Worm (Caenorhabditis elegans) whole organism, late embryonic: ENCODE measurements around the gene Y57G7A.6.
A peak's percentile ranks its signal among the peaks of the same experiment; 100 is the strongest.

Experiments
- C08G9.2 ChIP-seq: sonication (generic microtip); optimal IDR thresholded peaks from 2 replicates; lab custom pipeline; 2016; ENCODE audit warnings: mild to moderate bottlenecking, missing genetic modification characterization, moderate library complexity, missing compliant biosample characterization
- C38D4.7 ChIP-seq: fragments of 200-800 bp; sonication (Bioruptor generic); optimal IDR thresholded peaks from 2 replicates; lab custom pipeline; 2018; ENCODE audit warnings: mild to moderate bottlenecking, missing genetic modification characterization, moderate library complexity, missing compliant biosample characterization
- F13H6.1 ChIP-seq: sonication (generic microtip); optimal IDR thresholded peaks from 2 replicates; lab custom pipeline; 2016; ENCODE audit warnings: missing genetic modification characterization, missing compliant biosample characterization
- Y22D7AL.16 ChIP-seq: sonication (generic microtip); optimal IDR thresholded peaks from 2 replicates; lab custom pipeline; 2016; ENCODE audit warnings: missing genetic modification characterization, missing compliant biosample characterization
- ceh-18 ChIP-seq: sonication (generic microtip); optimal IDR thresholded peaks from 2 replicates; lab custom pipeline; 2016; ENCODE audit warnings: missing genetic modification characterization, missing compliant biosample characterization
- ceh-30 ChIP-seq: fragments of 150-350 bp; optimal IDR thresholded peaks from 2 replicates; lab custom pipeline; 2014; ENCODE audit warnings: missing biosample characterization, missing genetic modification characterization
- ceh-31 ChIP-seq: sonication (generic microtip); optimal IDR thresholded peaks from 2 replicates; lab custom pipeline; 2016; ENCODE audit warnings: missing genetic modification characterization, missing compliant biosample characterization
- ceh-34 ChIP-seq: sonication (generic microtip); optimal IDR thresholded peaks from 2 replicates; lab custom pipeline; 2016; ENCODE audit warnings: mild to moderate bottlenecking, missing genetic modification characterization, missing compliant biosample characterization
- ceh-6 ChIP-seq: fragments of 200-800 bp; sonication (Bioruptor generic); optimal IDR thresholded peaks from 2 replicates; lab custom pipeline; 2018; ENCODE audit warnings: mild to moderate bottlenecking, missing genetic modification characterization, missing compliant biosample characterization
- che-1 ChIP-seq: sonication (generic microtip); optimal IDR thresholded peaks from 2 replicates; lab custom pipeline; 2016; ENCODE audit warnings: mild to moderate bottlenecking, missing genetic modification characterization, missing compliant biosample characterization
- dmd-4 ChIP-seq: sonication (generic microtip); optimal IDR thresholded peaks from 2 replicates; lab custom pipeline; 2016; ENCODE audit warnings: borderline replicate concordance, missing genetic modification characterization, missing compliant biosample characterization
- elt-2 ChIP-seq: sonication (generic microtip); optimal IDR thresholded peaks from 2 replicates; lab custom pipeline; 2016; ENCODE audit warnings: missing genetic modification reagents, missing genetic modification characterization, missing compliant biosample characterization
- elt-4 ChIP-seq: sonication (generic microtip); optimal IDR thresholded peaks from 2 replicates; lab custom pipeline; 2016; ENCODE audit warnings: missing genetic modification characterization, missing compliant biosample characterization
- ets-4 ChIP-seq: sonication (generic microtip); optimal IDR thresholded peaks from 2 replicates; lab custom pipeline; 2016; ENCODE audit warnings: missing genetic modification characterization, missing compliant biosample characterization
- fax-1 ChIP-seq: sonication (generic microtip); optimal IDR thresholded peaks from 2 replicates; lab custom pipeline; 2016; ENCODE audit warnings: missing genotype, missing genetic modification characterization, missing compliant biosample characterization
- fkh-6 ChIP-seq: sonication (generic microtip); optimal IDR thresholded peaks from 2 replicates; lab custom pipeline; 2016; ENCODE audit warnings: missing genetic modification characterization, missing compliant biosample characterization
- hlh-30 ChIP-seq: sonication (generic microtip); optimal IDR thresholded peaks from 2 replicates; lab custom pipeline; 2017; ENCODE audit warnings: antibody characterized with exemption, missing genetic modification characterization, missing compliant biosample characterization; ENCODE audit not compliant: insufficient read depth
- hlh-8 ChIP-seq: sonication (generic microtip); optimal IDR thresholded peaks from 2 replicates; lab custom pipeline; 2016; ENCODE audit warnings: missing genotype, missing genetic modification characterization, missing compliant biosample characterization
- lim-6 ChIP-seq: sonication (generic microtip); optimal IDR thresholded peaks from 2 replicates; lab custom pipeline; 2016; ENCODE audit warnings: missing genetic modification characterization, missing compliant biosample characterization
- nfya-1 ChIP-seq: sonication (generic microtip); optimal IDR thresholded peaks from 2 replicates; lab custom pipeline; 2017; ENCODE audit warnings: missing genetic modification characterization, mild to moderate bottlenecking, missing compliant biosample characterization, antibody characterized with exemption, moderate library complexity
- nhr-11 ChIP-seq: fragments of 150-350 bp; optimal IDR thresholded peaks from 2 replicates; lab custom pipeline; 2014; ENCODE audit warnings: missing biosample characterization, missing genetic modification characterization
- nhr-232 ChIP-seq: sonication (generic microtip); optimal IDR thresholded peaks from 2 replicates; lab custom pipeline; 2016; ENCODE audit warnings: missing genetic modification characterization, missing compliant biosample characterization
- odd-2 ChIP-seq: sonication (generic microtip); optimal IDR thresholded peaks from 2 replicates; lab custom pipeline; 2017; ENCODE audit warnings: antibody characterized with exemption, mild to moderate bottlenecking, missing genetic modification characterization, missing compliant biosample characterization
- pag-3 ChIP-seq: sonication (generic microtip); optimal IDR thresholded peaks from 2 replicates; lab custom pipeline; 2016; ENCODE audit warnings: missing compliant biosample characterization, missing genetic modification characterization, borderline replicate concordance
- pat-9 ChIP-seq: fragments of 200-800 bp; sonication (Bioruptor generic); optimal IDR thresholded peaks from 2 replicates; lab custom pipeline; 2018; ENCODE audit warnings: mild to moderate bottlenecking, missing genetic modification characterization, moderate library complexity, missing compliant biosample characterization
- pax-1 ChIP-seq: fragments of 150-350 bp; optimal IDR thresholded peaks from 2 replicates; lab custom pipeline; 2014; ENCODE audit warnings: missing biosample characterization, missing genetic modification characterization
- pros-1 ChIP-seq: fragments of 150-350 bp; optimal IDR thresholded peaks from 2 replicates; lab custom pipeline; 2014; ENCODE audit warnings: missing biosample characterization, missing genetic modification reagents, missing genetic modification characterization
- ref-2 ChIP-seq: sonication (generic microtip); optimal IDR thresholded peaks from 2 replicates; lab custom pipeline; 2016; ENCODE audit warnings: missing genetic modification characterization, missing compliant biosample characterization
- sox-4 ChIP-seq: sonication (generic microtip); optimal IDR thresholded peaks from 2 replicates; lab custom pipeline; 2017; ENCODE audit warnings: mild to moderate bottlenecking, missing genetic modification characterization, inconsistent platforms, missing compliant biosample characterization
- syd-9 ChIP-seq: sonication (generic microtip); optimal IDR thresholded peaks from 2 replicates; lab custom pipeline; 2016; ENCODE audit warnings: mild to moderate bottlenecking, missing genetic modification characterization, moderate library complexity, missing compliant biosample characterization
- tbx-2 ChIP-seq: sonication (generic microtip); optimal IDR thresholded peaks from 2 replicates; lab custom pipeline; 2016; ENCODE audit warnings: missing genetic modification characterization, missing compliant biosample characterization
- tbx-7 ChIP-seq: sonication (generic microtip); optimal IDR thresholded peaks from 2 replicates; lab custom pipeline; 2016; ENCODE audit warnings: missing genotype, missing genetic modification characterization, missing compliant biosample characterization
- unc-3 ChIP-seq, 2 experiments: fragments of 200-800 bp in 1 of 2; sonication (Bioruptor generic) in 1 of 2; sonication (generic microtip) in 1 of 2; conservative IDR thresholded peaks in 1 of 2; optimal IDR thresholded peaks in 1 of 2; 2 replicates each; pipeline versions ENCODE4 v1.3.6 to Lab custom; 2016 to 2022; ENCODE audit warnings: missing compliant biosample characterization in 2 of 2, missing genetic modification characterization in 2 of 2, missing genetic modification reagents in 1 of 2
- unc-42 ChIP-seq: sonication (generic microtip); optimal IDR thresholded peaks from 2 replicates; lab custom pipeline; 2016; ENCODE audit warnings: missing genotype, missing genetic modification characterization, missing compliant biosample characterization
- unc-55 ChIP-seq: sonication (generic microtip); optimal IDR thresholded peaks from 2 replicates; lab custom pipeline; 2017; ENCODE audit warnings: missing biosample characterization, missing genetic modification reagents, missing genetic modification characterization
- ztf-16 ChIP-seq: sonication (generic microtip); optimal IDR thresholded peaks from 2 replicates; lab custom pipeline; 2017; ENCODE audit warnings: missing genetic modification characterization, missing compliant biosample characterization

Gene Y57G7A.6

DNA sequence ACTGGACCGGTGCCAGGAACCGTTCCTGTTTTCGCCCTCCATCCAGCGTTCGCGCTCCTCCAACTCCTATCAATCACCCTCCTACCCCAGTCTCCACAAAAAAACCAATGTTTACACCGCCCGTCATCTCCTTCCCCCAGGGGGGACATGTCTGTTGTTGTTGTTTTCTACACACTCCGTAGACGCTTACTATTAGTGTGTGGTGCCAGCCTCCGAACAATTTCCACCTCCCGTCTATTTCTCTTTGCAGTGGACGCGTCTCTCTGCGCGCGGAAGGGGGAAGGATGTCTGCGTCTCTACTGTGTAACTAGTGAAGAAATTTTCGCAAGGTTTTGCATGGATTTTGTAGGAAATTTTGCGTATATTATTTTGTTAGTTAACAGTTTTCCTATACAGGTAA lies 42.9 kb downstream of the Y57G7A.6 start (continued):
- peak; percentile 30 for TF ChIP-seq ceh-6 (GFP tag; lab: Kevin White, UChicago)
- TF ChIP-seq pag-3 (tag; lab: Kevin White, UChicago), result no peak
- peak; percentile 1 for TF ChIP-seq syd-9
- TF ChIP-seq nfya-1 (tag; lab: Kevin White, UChicago), result peak; percentile 62
- TF ChIP-seq C08G9.2, result peak; percentile 16
- peak; percentile 79 for TF ChIP-seq unc-55 (GFP tag; lab: Kevin White, UChicago)
- no peak for TF ChIP-seq dmd-4 (tag; lab: Kevin White, UChicago)
- peak; percentile 15 for TF ChIP-seq ceh-18
- TF ChIP-seq che-1 (tag; lab: Kevin White, UChicago), result peak; percentile 4
- no peak for TF ChIP-seq fax-1 (tag; lab: Kevin White, UChicago)

DNA sequence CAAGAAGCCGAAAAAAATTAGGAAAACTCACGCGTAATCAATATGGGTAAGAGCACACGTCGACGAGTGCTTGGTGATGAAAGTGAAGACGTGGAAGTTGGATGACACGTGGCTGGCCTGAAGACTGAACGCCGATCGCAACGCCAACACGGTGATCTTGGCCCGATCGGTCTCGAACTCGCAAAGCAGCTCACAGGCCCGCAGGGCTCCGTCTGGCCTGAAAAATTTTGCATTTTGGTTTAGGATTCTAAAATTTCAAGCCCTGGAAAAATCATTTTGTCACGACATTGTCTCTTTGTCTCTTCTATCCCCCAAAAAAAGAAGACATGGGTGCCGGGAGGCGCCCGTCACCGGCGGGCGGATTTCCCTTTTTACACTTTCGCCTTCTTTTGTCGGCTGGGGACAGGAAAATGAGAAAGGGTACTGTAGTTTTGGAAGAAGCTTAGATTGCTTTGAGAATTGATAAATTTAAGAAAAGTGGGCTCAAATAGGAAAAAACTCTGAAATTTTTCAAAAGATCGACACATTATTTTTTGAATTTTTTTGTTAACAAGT lies 44.2 kb downstream of the Y57G7A.6 start:
- TF ChIP-seq syd-9 (no peak), hlh-30 (tag; lab: Kevin White, UChicago) (no peak), ceh-30 (tag; lab: Kevin White, UChicago) (no peak), hlh-8 (tag; lab: Kevin White, UChicago) (no peak), ceh-34 (tag; lab: Kevin White, UChicago) (no peak)

DNA sequence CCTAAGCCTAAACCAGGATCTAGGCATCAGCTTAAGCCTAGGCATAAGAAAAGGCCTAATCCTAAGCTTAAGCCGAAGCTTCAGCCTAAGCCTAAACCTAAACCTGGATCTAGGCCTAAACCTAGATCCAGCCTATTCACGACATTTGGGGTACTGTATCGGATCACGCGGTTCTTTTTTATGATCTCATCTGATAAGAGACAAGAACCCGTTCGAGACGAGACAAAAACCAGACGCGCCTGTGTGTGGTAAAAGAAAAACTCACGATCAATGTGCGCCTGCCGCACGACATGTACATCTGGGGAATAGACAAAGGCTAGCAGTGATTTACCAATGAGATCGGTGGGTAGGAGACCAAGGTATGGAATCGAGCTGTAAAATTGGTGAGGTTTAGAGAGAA lies 45.0 kb downstream of the Y57G7A.6 start:
- no peak for TF ChIP-seq sox-4 (tag; lab: Kevin White, UChicago)
- TF ChIP-seq elt-4 (tag; lab: Kevin White, UChicago), result no peak
- TF ChIP-seq nhr-232 (tag; lab: Kevin White, UChicago), result no peak

DNA sequence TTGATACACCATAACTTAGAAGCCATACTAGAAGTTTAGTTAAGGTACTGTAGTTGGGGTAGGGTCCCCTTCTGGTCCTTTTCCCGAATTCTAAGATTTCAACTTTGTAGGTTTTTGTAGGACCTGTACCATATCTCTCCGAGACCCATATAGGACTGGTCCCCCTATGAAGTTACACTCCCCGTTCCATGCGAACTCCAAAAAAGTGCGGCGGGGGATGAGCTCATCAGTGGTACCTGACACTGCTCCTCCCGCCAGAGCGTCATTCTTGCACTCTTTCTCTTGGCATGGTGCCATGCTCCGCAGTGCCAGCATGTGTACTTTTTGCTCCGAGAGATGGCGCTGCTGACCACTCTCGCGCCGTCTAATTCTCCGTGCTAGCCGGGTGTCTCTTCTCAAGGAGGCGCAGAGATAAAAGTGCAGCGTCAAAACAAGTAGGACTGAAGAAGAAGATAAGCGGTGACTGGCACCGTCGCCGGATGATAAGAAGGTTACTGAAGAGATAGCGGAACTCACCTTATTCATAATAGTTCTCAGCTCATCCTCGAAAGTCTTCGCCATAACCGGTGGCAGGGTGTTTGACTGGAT lies 45.9 kb downstream of the Y57G7A.6 start:
- TF ChIP-seq unc-42, result no peak
- TF ChIP-seq nhr-11 (tag; lab: Kevin White, UChicago), result no peak
- TF ChIP-seq lim-6 (tag; lab: Kevin White, UChicago), result no peak
- no peak for TF ChIP-seq ref-2 (tag; lab: Kevin White, UChicago)
- no peak for TF ChIP-seq ceh-31 (tag; lab: Kevin White, UChicago)
- TF ChIP-seq F13H6.1 (tag; lab: Kevin White, UChicago), result peak; percentile 58
- no peak for TF ChIP-seq unc-3 (GFP tag; conservative IDR thresholded peaks at IDR 0.05; lab: Robert Waterston, UW)
- no peak for TF ChIP-seq unc-3 (tag; optimal IDR thresholded peaks at IDR 0.05; lab: Kevin White, UChicago)
- TF ChIP-seq pax-1 (tag; lab: Kevin White, UChicago), result no peak
- no peak for TF ChIP-seq ztf-16 (tag; lab: Kevin White, UChicago)
- TF ChIP-seq ets-4 (tag; lab: Kevin White, UChicago), result no peak
- no peak for TF ChIP-seq C08G9.2
- no peak for TF ChIP-seq pat-9 (tag; lab: Kevin White, UChicago)
- TF ChIP-seq pros-1 (tag; lab: Kevin White, UChicago), result no peak
- peak; percentile 59 for TF ChIP-seq elt-2 (tag; lab: Kevin White, UChicago)
- no peak for TF ChIP-seq odd-2
- TF ChIP-seq tbx-2 (tag; lab: Kevin White, UChicago), result peak; percentile 18
- no peak for TF ChIP-seq fkh-6
- TF ChIP-seq C38D4.7, result no peak
- no peak for TF ChIP-seq sox-4 (tag; lab: Kevin White, UChicago)
- no peak for TF ChIP-seq Y22D7AL.16
- no peak for TF ChIP-seq tbx-7 (tag; lab: Kevin White, UChicago)
- TF ChIP-seq, all 69 proteins: peak for 3
